Fruit fly (Drosophila melanogaster) whole organism, embryonic: ENCODE measurements around the gene CG34274.

Source experiments
- CG1602 ChIP-seq: fragments of 200-800 bp; sonication (Bioruptor generic); optimal IDR thresholded peaks from 3 replicates; lab custom pipeline; 2016; ENCODE audit warnings: missing biosample characterization, missing genetic modification characterization
- CG7786 ChIP-seq: fragments of 200-800 bp; sonication (Bioruptor generic); optimal IDR thresholded peaks from 2 replicates; lab custom pipeline; 2016; ENCODE audit warnings: missing biosample characterization, missing genetic modification characterization
- Ets65A ChIP-seq: fragments of 200-800 bp; sonication (Bioruptor generic); peaks from one replicate; lab custom pipeline; 2016; ENCODE audit warnings: missing biosample characterization, missing genetic modification characterization
- NC2α ChIP-seq: fragments of 200-800 bp; sonication (Bioruptor generic); optimal IDR thresholded peaks from 2 replicates; lab custom pipeline; 2016; ENCODE audit warnings: missing biosample characterization, missing genetic modification characterization
- YL-1 ChIP-seq: fragments of 200-800 bp; sonication (Bioruptor generic); optimal IDR thresholded peaks from 3 replicates; lab custom pipeline; 2017; ENCODE audit warnings: missing biosample characterization, mild to moderate bottlenecking, missing genetic modification characterization
- stwl ChIP-seq: fragments of 200-800 bp; sonication (Bioruptor generic); optimal IDR thresholded peaks from 3 replicates; lab custom pipeline; 2018; ENCODE audit warnings: missing biosample characterization, mild to moderate bottlenecking, missing genetic modification characterization, moderate library complexity
- zfh1 ChIP-seq: fragments of 200-800 bp; sonication (Bioruptor generic); IDR thresholded peaks from 3 replicates; pipeline ENCODE4 v1.3.6; 2022; ENCODE audit warnings: missing biosample characterization, missing genetic modification characterization

DNA sequence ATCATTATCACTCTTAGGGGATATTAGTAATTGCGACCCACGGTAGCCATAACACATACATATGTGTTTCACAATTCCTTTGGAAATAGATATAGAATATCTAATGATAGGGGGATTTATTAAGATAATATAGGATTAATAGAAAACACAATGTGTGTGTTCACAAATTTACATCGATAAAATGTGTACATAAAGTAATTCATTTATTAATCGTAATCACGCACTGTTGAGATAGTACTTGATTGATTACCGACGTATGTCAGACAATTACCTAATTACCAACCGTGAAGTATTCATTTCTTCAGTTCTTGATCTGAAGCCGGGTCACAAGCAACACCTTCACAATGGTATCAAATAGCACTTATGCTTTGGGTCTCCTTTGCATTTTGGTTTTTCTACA, 38.8 kb upstream of the CG34274 start, which contains the start of gene CG31446:
- TF ChIP-seq NC2α (GFP tag; lab: Kevin White, UChicago), result no peak
- no peak for TF ChIP-seq YL-1
- no peak for TF ChIP-seq zfh1
- no peak for TF ChIP-seq CG7786 (GFP tag; lab: Kevin White, UChicago)
- TF ChIP-seq Ets65A (GFP tag; lab: Kevin White, UChicago), result no peak
- TF ChIP-seq CG1602 (GFP tag; lab: Kevin White, UChicago), result no peak
- TF ChIP-seq stwl (tag; lab: Kevin White, UChicago), result no peak
